Worm (Caenorhabditis elegans) whole organism, mixed stage, embryonic: ENCODE results near the gene aly-3.

Experiments
- ces-1 ChIP-seq: fragments of 150-350 bp; optimal IDR thresholded peaks from 2 replicates; lab custom pipeline; 2014; ENCODE audit warnings: missing biosample characterization, missing genetic modification reagents, missing genetic modification characterization
- flh-1 ChIP-seq: fragments of 200-800 bp; sonication (Bioruptor generic); optimal IDR thresholded peaks from 2 replicates; lab custom pipeline; 2018; ENCODE audit warnings: mild to moderate bottlenecking, missing genetic modification characterization, moderate library complexity, missing compliant biosample characterization
- lsy-2 ChIP-seq: fragments of 150-350 bp; optimal IDR thresholded peaks from 2 replicates; lab custom pipeline; 2014; ENCODE audit warnings: missing biosample characterization, missing genetic modification characterization
- mep-1 ChIP-seq: fragments of 150-350 bp; optimal IDR thresholded peaks from 2 replicates; lab custom pipeline; 2017; ENCODE audit warnings: missing biosample characterization, missing genetic modification reagents, missing genetic modification characterization, inconsistent platforms
- nhr-2 ChIP-seq: fragments of 150-350 bp; optimal IDR thresholded peaks from 2 replicates; lab custom pipeline; 2014; ENCODE audit warnings: missing biosample characterization, missing genetic modification characterization
- nhr-237 ChIP-seq: fragments of 150-350 bp; optimal IDR thresholded peaks from 2 replicates; lab custom pipeline; 2014; ENCODE audit warnings: missing biosample characterization, missing genetic modification characterization
- nhr-76 ChIP-seq: sonication (generic microtip); optimal IDR thresholded peaks from 2 replicates; lab custom pipeline; 2017; ENCODE audit warnings: missing biosample characterization, missing genetic modification characterization
- pha-4 ChIP-seq: fragments of 150-350 bp; optimal IDR thresholded peaks from 2 replicates; lab custom pipeline; 2018; ENCODE audit warnings: missing biosample characterization, missing genetic modification reagents, missing genetic modification characterization
- snpc-4 ChIP-seq: fragments of 150-350 bp; optimal IDR thresholded peaks from 2 replicates; lab custom pipeline; 2014; ENCODE audit warnings: missing biosample characterization, missing genetic modification characterization
- unc-62 ChIP-seq: fragments of 150-350 bp; optimal IDR thresholded peaks from 2 replicates; lab custom pipeline; 2014; ENCODE audit warnings: missing biosample characterization, missing genetic modification reagents, missing genetic modification characterization
- zip-8 ChIP-seq: fragments of 150-350 bp; optimal IDR thresholded peaks from 2 replicates; lab custom pipeline; 2014; ENCODE audit warnings: missing biosample characterization, missing genetic modification characterization

DNA sequence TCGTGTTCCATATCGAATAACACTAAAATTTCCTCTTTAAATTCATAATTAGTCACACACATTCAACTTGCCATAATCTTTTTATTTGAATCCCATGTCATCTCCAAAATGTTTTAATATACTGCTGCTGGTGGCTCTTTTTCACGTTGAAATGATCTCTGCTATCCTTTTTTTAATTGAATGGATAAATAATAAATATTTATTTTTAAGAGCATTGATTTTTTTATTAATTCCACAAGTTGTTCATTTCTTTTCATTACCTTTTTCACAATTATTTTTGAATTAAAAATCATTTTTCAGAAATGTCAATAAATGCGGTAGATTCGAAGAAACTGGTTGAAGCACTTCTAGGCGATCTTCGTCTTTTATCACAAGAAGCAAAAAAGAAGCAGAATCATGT is 26.6 kb upstream of the aly-3 start, which contains the start of gene mon-2:
- TF ChIP-seq nhr-237 (tag; lab: Kevin White, UChicago) (no peak), unc-62 (GFP tag; lab: Kevin White, UChicago) (no peak), mep-1 (tag; lab: Kevin White, UChicago) (no peak), lsy-2 (tag; lab: Kevin White, UChicago) (no peak), pha-4 (tag; lab: Kevin White, UChicago) (no peak), flh-1 (GFP tag; lab: Kevin White, UChicago) (no peak), zip-8 (tag; lab: Kevin White, UChicago) (no peak), nhr-76 (no peak), snpc-4 (no peak), ces-1 (GFP tag; lab: Kevin White, UChicago) (no peak), nhr-2 (no peak)
